Fruit fly (Drosophila melanogaster) whole organism, wandering third instar larva: ENCODE results near the gene CG42526.

Experiments
- Dif ChIP-seq: fragments of 200-275, 200-300 bp; sonication (Bioruptor generic); optimal IDR thresholded peaks from 2 replicates; lab custom pipeline; 2018; ENCODE audit warnings: missing biosample characterization, missing genetic modification characterization; ENCODE audit not compliant: partially characterized antibody
- Hnf4 ChIP-seq: fragments of 200-800 bp; sonication (Bioruptor generic); optimal IDR thresholded peaks from 2 replicates; lab custom pipeline; 2016; ENCODE audit warnings: missing biosample characterization, mild to moderate bottlenecking, missing genetic modification characterization
- Hr83 ChIP-seq: fragments of 200-300 bp; sonication (Bioruptor generic); optimal IDR thresholded peaks from 2 replicates; lab custom pipeline; 2016; ENCODE audit warnings: missing biosample characterization, mild to moderate bottlenecking, missing genetic modification characterization, moderate library complexity; ENCODE audit not compliant: poor library complexity, severe bottlenecking
- Mio ChIP-seq: sonication (Bioruptor generic); optimal IDR thresholded peaks from 2 replicates; lab custom pipeline; 2016; ENCODE audit warnings: missing biosample characterization, missing genetic modification characterization
- Rel ChIP-seq, 2 experiments: fragments of 200-800 bp; sonication (Bioruptor generic) in 1 of 2; optimal IDR thresholded peaks; 2 replicates in 1 of 2; 3 replicates in 1 of 2; lab custom pipeline; 2016 to 2019; ENCODE audit warnings: mild to moderate bottlenecking in 2 of 2, missing biosample characterization in 2 of 2, missing genetic modification characterization in 2 of 2, moderate library complexity in 1 of 2
- foxo ChIP-seq, 2 experiments: fragments of 200-800 bp; sonication (Bioruptor generic); optimal IDR thresholded peaks; 2 replicates in 1 of 2; 3 replicates in 1 of 2; lab custom pipeline; 2016 to 2017; ENCODE audit warnings: missing biosample characterization in 2 of 2, missing genetic modification characterization in 2 of 2
- pan ChIP-seq: fragments of >200 bp; optimal IDR thresholded peaks from 2 replicates; lab custom pipeline; 2017
- psq ChIP-seq: fragments of 200-800 bp; sonication (Bioruptor generic); optimal IDR thresholded peaks from 3 replicates; lab custom pipeline; 2017; ENCODE audit warnings: missing biosample characterization, mild to moderate bottlenecking, missing genetic modification characterization, moderate library complexity
- usp ChIP-seq: fragments of >200 bp; optimal IDR thresholded peaks from 2 replicates; lab custom pipeline; 2017; ENCODE audit warnings: missing biosample characterization, missing genetic modification characterization

Gene CG42526

dm6 chr3L:9396038-9396437 is 39.2 kb downstream of the CG42526 start:
- TF ChIP-seq Rel (GFP tag; optimal IDR thresholded peaks at IDR 0.05; lab: Kevin White, UChicago) (no peak), Rel (tag; optimal IDR thresholded peaks at IDR 0.05; lab: Kevin White, UChicago) (peak; percentile 98), pan (no peak), Dif (GFP tag; lab: Kevin White, UChicago) (no peak)

- no peak for TF ChIP-seq pan
- TF ChIP-seq Rel (GFP tag; optimal IDR thresholded peaks at IDR 0.05; lab: Kevin White, UChicago): no peak
- peak; percentile 87 for TF ChIP-seq Rel (tag; optimal IDR thresholded peaks at IDR 0.05; lab: Kevin White, UChicago)
Observed at dm6 chr3L:9391340-9391980, 43.7 kb downstream of the CG42526 start.

dm6 chr3L:9384445-9385079 is 50.6 kb downstream of the CG42526 start:
- peak; percentile 54 for TF ChIP-seq psq (GFP tag; lab: Kevin White, UChicago)
- TF ChIP-seq Hr83 (GFP tag; lab: Kevin White, UChicago): no peak
- TF ChIP-seq Mio (GFP tag; lab: Kevin White, UChicago): no peak
- no peak for TF ChIP-seq usp (GFP tag; lab: Kevin White, UChicago)
- TF ChIP-seq foxo (GFP tag; optimal IDR thresholded peaks at IDR 0.05; lab: Kevin White, UChicago): no peak
- no peak for TF ChIP-seq Hnf4 (GFP tag; lab: Kevin White, UChicago)
